Fruit fly (Drosophila melanogaster) whole organism, adult: ENCODE measurements around the gene CG5506.

Experiments
- CG14711 ChIP-seq: fragments of 200-800 bp; sonication (Bioruptor generic); optimal IDR thresholded peaks from 2 replicates; lab custom pipeline; 2018; ENCODE audit warnings: missing biosample characterization, mild to moderate bottlenecking, missing genetic modification characterization, moderate library complexity
- Clk ChIP-seq: fragments of 200-800 bp; sonication (Bioruptor generic); optimal IDR thresholded peaks from 2 replicates; lab custom pipeline; 2017; ENCODE audit warnings: missing biosample characterization, missing genetic modification characterization
- bab1 ChIP-seq: fragments of 200-800 bp; sonication (Bioruptor generic); optimal IDR thresholded peaks from 3 replicates; lab custom pipeline; 2019; ENCODE audit warnings: missing biosample characterization, mild to moderate bottlenecking, missing genetic modification characterization, moderate library complexity
- toe ChIP-seq: fragments of 200-800 bp; sonication (Bioruptor generic); optimal IDR thresholded peaks from 2 replicates; lab custom pipeline; 2016; ENCODE audit warnings: missing biosample characterization, missing genetic modification characterization

- TF ChIP-seq bab1 (peak; percentile 69), CG14711 (tag; lab: Kevin White, UChicago) (peak; percentile 95), toe (GFP tag; lab: Kevin White, UChicago) (peak; percentile 64), Clk (peak; percentile 31)
Observed at dm6 chr3L:17841085-17841606, 43.0 kb downstream of the CG5506 start, which contains the start of gene CG5577.
